Worm (Caenorhabditis elegans): ENCODE results near the gene srg-23.

srg-23 gene

DNA sequence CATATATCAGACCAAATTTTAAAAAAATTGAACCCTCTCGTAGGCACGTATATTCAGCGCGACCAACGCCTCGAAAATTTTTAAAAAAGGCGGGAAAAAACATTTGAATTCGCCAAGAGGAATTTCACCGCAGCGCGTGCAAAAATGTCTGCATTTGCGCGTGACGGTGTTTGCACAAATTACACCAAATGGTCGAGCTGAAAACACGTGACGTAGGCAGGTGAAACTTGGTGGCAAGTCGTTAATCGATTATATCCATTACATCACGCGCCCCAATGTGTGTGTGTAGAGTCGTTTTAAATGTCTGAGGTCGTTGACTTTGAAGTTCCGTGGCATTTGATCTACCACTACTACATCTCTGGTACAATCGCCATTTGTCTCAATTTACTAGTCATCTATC, 45.3 kb downstream of the srg-23 start, which contains the start of gene sri-31:
TSS of gene sri-31 (plus strand) at position 301 of the 400 bp plus-strand sequence.
- TF ChIP-seq hmg-1.1 (GFP tag; IDR thresholded peaks at IDR 0.05) (no peak), hlh-11 (tag; optimal IDR thresholded peaks at IDR 0.05) (no peak), Y48G9A.11 (GFP tag; IDR thresholded peaks at IDR 0.05) (0 out of 2 replicates have a peak, but pooled peaks have one; percentile 7), egl-43 (GFP tag; IDR thresholded peaks at IDR 0.05) (no peak), madf-9 (GFP tag; conservative IDR thresholded peaks at IDR 0.05) (no peak)

DNA sequence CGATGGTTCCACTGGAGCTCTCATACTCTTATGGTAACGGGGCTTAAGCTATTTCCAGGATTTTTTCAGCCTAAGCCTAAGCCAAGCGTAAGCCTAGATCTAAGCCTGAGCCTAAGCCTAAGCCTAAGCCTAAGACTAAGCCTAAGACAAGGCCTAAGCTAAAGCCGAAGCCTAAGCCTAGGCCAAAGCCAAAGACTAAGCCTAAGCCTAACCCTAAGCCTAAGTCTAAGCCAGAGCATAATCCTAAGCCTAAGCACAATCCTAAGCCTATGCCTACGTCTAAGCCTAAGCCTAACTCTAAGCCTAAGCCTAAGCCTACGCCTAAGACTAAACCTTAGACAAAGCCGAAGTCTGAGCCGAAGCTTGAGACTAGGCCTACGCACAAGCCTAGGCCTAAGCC, 47.0 kb downstream of the srg-23 start:
- TF ChIP-seq mdt-29 (GFP tag; IDR thresholded peaks at IDR 0.05) (no peak), F26F4.8 (GFP tag; conservative IDR thresholded peaks at IDR 0.05) (no peak), duxl-1 (tag; optimal IDR thresholded peaks at IDR 0.05; ENCODE audit: poor library complexity) (no peak), mxl-2 (GFP tag; conservative IDR thresholded peaks at IDR 0.05) (no peak), hmg-1.1 (GFP tag; IDR thresholded peaks at IDR 0.05) (no peak), zip-2 (tag; optimal IDR thresholded peaks at IDR 0.05) (no peak), lin-13 (GFP tag; optimal IDR thresholded peaks at IDR 0.05) (no peak), egl-43 (GFP tag; IDR thresholded peaks at IDR 0.05) (no peak), T26A8.4 (GFP tag; IDR thresholded peaks at IDR 0.05) (no peak), nhr-25 (tag; optimal IDR thresholded peaks at IDR 0.05; ENCODE audit: borderline replicate concordance, insufficient read depth) (no peak), madf-5 (GFP tag; IDR thresholded peaks at IDR 0.05) (no peak)

DNA sequence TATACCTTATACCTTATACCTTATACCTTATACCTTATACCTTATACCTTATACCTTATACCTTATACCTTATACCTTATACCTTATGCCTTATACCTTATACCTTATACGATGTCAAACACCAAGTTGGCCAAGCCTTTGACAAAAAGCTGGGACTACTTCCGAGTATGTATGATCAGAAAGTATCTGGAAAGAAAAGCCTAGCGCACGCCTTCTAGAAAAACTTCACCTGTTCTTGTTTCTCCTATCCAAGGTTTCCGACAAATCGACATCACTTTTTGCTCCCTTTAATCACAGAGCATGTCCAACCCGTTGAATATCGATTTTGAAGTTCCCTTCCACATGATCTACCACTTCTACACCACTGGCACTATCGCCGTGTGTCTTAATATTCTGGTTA, 47.6 kb downstream of the srg-23 start, which contains the start of gene sri-28:
TSS of gene sri-28 (plus strand) at position 301 of the 400 bp plus-strand sequence.
- TF ChIP-seq ZK337.2 (GFP tag; IDR thresholded peaks at IDR 0.05) (no peak), hmg-1.1 (GFP tag; IDR thresholded peaks at IDR 0.05) (no peak)

DNA sequence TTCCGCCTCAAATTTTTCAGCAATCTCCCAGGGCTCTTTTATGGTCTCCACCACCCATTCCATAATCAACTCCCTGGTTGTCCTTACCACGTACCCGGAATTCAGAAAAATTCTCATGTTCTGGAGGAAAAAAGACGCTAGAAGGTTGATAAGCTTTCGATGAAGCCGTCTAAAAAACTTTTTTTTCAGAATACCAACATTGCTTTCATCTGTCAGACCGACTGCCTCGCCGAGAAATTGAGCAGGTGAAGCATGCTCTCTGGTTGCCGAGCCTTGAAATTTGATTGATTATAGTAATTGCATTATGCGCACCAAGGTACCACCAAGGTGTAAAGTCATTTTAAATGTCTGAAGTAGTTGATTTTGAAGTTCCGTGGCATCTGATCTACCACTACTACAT, 50.1 kb downstream of the srg-23 start, which contains the start of gene sri-30:
TSS of gene sri-30 (plus strand) at position 301 of the 400 bp plus-strand sequence.
- no peak for TF ChIP-seq F37D6.2 (tag; optimal IDR thresholded peaks at IDR 0.05)
- TF ChIP-seq mdl-1 (tag; optimal IDR thresholded peaks at IDR 0.05) = no peak
- TF ChIP-seq cey-2 (tag; optimal IDR thresholded peaks at IDR 0.05; ENCODE audit: borderline replicate concordance, insufficient read depth) = no peak
- no peak for TF ChIP-seq F10B5.3 (tag; optimal IDR thresholded peaks at IDR 0.05)
- TF ChIP-seq nhr-76 (tag; optimal IDR thresholded peaks at IDR 0.05) = no peak
- TF ChIP-seq nhr-48 (tag; optimal IDR thresholded peaks at IDR 0.05) = no peak
- TF ChIP-seq unc-62 (GFP tag; optimal IDR thresholded peaks at IDR 0.05 in 1 of 2) = peak in 1 of 2 experiments; percentile 87
- TF ChIP-seq unc-62 (tag; optimal IDR thresholded peaks at IDR 0.05) = no peak
- TF ChIP-seq ceh-44 (GFP tag; IDR thresholded peaks at IDR 0.05) = no peak

DNA sequence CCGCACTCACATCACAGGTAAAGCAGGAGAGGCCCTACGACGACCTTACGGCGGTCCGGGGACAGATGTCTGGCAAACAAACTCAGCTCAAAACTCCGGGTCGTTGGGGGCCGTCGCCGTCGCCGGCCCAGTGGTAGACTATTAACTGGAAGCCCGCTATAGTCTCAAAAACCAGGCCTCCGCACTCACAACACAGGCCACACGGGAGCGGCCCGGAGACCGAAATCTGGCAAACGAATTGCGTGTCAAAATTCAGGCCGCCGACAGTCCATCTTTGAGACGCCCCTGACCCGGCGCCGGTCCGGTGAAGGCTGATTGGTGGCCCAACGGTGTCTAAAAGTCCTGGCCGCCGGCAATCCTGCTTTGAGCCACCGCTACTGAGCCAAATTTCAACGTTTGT, 50.5 kb downstream of the srg-23 start:
- TF ChIP-seq nhr-28 (tag; optimal IDR thresholded peaks at IDR 0.05) (no peak), snpc-1.2 (GFP tag; IDR thresholded peaks at IDR 0.05) (no peak), unc-62 (GFP tag; optimal IDR thresholded peaks at IDR 0.05 in 1 of 2) (no peak), unc-62 (tag; optimal IDR thresholded peaks at IDR 0.05) (no peak), sdz-12 (GFP tag; optimal IDR thresholded peaks at IDR 0.05) (no peak), egl-43 (GFP tag; IDR thresholded peaks at IDR 0.05) (peak; percentile 25; the same call in 1 of the 2 replicates), nhr-237 (tag; optimal IDR thresholded peaks at IDR 0.05) (no peak), nhr-77 (tag; optimal IDR thresholded peaks at IDR 0.05) (no peak), mep-1 (tag; optimal IDR thresholded peaks at IDR 0.05) (no peak), set-16 (GFP tag; IDR thresholded peaks at IDR 0.05) (peak; percentile 84)

DNA sequence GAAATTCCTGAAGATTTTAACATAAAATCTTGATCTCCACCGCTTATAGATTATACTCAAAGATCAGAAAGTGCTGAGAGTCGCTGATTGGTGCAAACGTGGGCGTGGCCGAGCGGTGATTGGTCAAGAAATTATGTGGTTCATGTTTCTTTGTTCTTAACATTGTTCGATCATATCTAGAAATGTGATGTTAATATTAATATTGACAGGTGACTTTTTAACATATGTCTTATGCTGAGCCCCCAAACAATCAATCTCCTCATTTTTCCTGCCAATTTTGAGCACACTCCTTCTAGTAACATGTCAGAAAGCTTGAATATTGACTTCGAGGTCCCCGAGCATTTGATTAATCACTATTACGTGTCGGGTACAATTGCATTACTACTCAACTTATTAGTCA, 51.9 kb downstream of the srg-23 start, which contains the start of gene sri-29:
TSS of gene sri-29 (plus strand) at position 301 of the 400 bp plus-strand sequence.
- TF ChIP-seq nhr-41 (GFP tag; IDR thresholded peaks at IDR 0.05) = no peak
- no peak for TF ChIP-seq ceh-44 (GFP tag; IDR thresholded peaks at IDR 0.05)
- TF ChIP-seq ceh-62 (tag; optimal IDR thresholded peaks at IDR 0.05) = no peak
- TF ChIP-seq lir-3 (tag; optimal IDR thresholded peaks at IDR 0.05) = no peak
- no peak for TF ChIP-seq dpl-1 (GFP tag; optimal IDR thresholded peaks at IDR 0.05)
- no peak for TF ChIP-seq snpc-4 (tag; optimal IDR thresholded peaks at IDR 0.05)
- TF ChIP-seq unc-62 (GFP tag; optimal IDR thresholded peaks at IDR 0.05 in 1 of 2) = peak in 1 of 2 experiments; percentile 13
- TF ChIP-seq unc-62 (tag; optimal IDR thresholded peaks at IDR 0.05) = no peak
- TF ChIP-seq zip-11 (GFP tag; IDR thresholded peaks at IDR 0.05) = no peak
